Worm (Caenorhabditis elegans) whole organism, young adult: ENCODE measurements around the gene Y113G7C.1.

ENCODE experiments used
- Y79H2A.3 ChIP-seq: fragments of 200-800 bp; sonication (Bioruptor generic); conservative IDR thresholded peaks from 2 replicates; pipeline ENCODE4 v1.3.6; 2022; ENCODE audit warnings: missing genetic modification reagents, missing genetic modification characterization, missing compliant biosample characterization
- ama-1 ChIP-seq, 3 experiments: fragments of 150-350 bp in 1 of 3; sonication (generic microtip) in 2 of 3; optimal IDR thresholded peaks; 2 replicates each; lab custom pipeline; 2014 to 2018; ENCODE audit warnings: missing biosample characterization in 2 of 3, missing genetic modification characterization in 2 of 3, missing genetic modification reagents in 2 of 3
- athp-1 ChIP-seq: sonication (generic microtip); optimal IDR thresholded peaks from 2 replicates; lab custom pipeline; 2017; ENCODE audit warnings: mild to moderate bottlenecking, missing genetic modification characterization, missing compliant biosample characterization
- cebp-2 ChIP-seq: fragments of 200-800 bp; sonication (Bioruptor generic); IDR thresholded peaks from 2 replicates; pipeline ENCODE4 v1.3.6; 2022; ENCODE audit warnings: missing genetic modification characterization, missing compliant biosample characterization
- nhr-90 ChIP-seq: sonication (generic microtip); optimal IDR thresholded peaks from 2 replicates; lab custom pipeline; 2016; ENCODE audit warnings: missing genotype, mild to moderate bottlenecking, missing genetic modification characterization, missing compliant biosample characterization

DNA sequence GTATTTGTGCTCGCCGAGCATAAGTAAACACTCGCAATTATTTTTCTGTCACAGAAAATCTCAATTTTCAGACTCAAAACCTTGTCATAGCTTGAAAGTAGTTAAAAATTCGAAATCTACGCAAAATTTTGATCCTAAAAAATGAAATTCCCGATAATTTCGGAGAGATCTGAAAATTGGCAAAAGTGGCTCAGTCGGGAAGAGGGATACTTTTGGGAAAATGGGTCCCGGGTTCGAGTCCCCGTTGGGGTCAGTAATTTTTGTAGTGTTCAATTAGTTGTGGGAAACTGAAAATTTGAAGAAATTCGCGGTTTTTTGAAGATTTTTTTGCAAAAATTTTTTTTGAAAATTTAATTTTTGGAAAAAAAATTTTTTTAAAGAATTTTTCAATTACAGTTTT lies 40.6 kb upstream of the Y113G7C.1 start:
- no peak for TF ChIP-seq nhr-90 (tag; lab: Kevin White, UChicago)
- no peak for TF ChIP-seq cebp-2 (GFP tag; lab: Robert Waterston, UW)
- no peak for TF ChIP-seq ama-1 (optimal IDR thresholded peaks at IDR 0.05; lab: Kevin White, UChicago)
- TF ChIP-seq ama-1 (GFP tag; optimal IDR thresholded peaks at IDR 0.05; lab: Kevin White, UChicago) = no peak
- TF ChIP-seq Y79H2A.3 (GFP tag; lab: Robert Waterston, UW) = no peak
- TF ChIP-seq athp-1 (tag; lab: Kevin White, UChicago) = no peak
